Fruit fly (Drosophila melanogaster) whole organism, embryonic: ENCODE results near the gene CG45676.
A peak's percentile ranks its signal among the peaks of the same experiment; 100 is the strongest.

Experiments
- CG10654 ChIP-seq: fragments of 200-800 bp; sonication (Bioruptor generic); optimal IDR thresholded peaks from 2 replicates; lab custom pipeline; 2016; ENCODE audit warnings: missing biosample characterization, missing genetic modification characterization
- CG1602 ChIP-seq: fragments of 200-800 bp; sonication (Bioruptor generic); optimal IDR thresholded peaks from 3 replicates; lab custom pipeline; 2016; ENCODE audit warnings: missing biosample characterization, missing genetic modification characterization
- CTCF ChIP-seq: fragments of 200-800 bp; sonication (Bioruptor generic); optimal IDR thresholded peaks from 2 replicates; lab custom pipeline; 2017; ENCODE audit warnings: missing biosample characterization, mild to moderate bottlenecking, missing genetic modification characterization, moderate library complexity
- Dll ChIP-seq: fragments of 200-800 bp; sonication (Bioruptor generic); IDR thresholded peaks from 4 replicates; pipeline ENCODE4 v1.3.6; 2022; ENCODE audit warnings: missing biosample characterization, missing genetic modification characterization; ENCODE audit not compliant: partially characterized antibody
- ab ChIP-seq: fragments of 200-800 bp; sonication (Bioruptor generic); optimal IDR thresholded peaks from 2 replicates; lab custom pipeline; 2016; ENCODE audit warnings: missing biosample characterization, missing genetic modification characterization
- h ChIP-seq: fragments of >200 bp; optimal IDR thresholded peaks from 2 replicates; lab custom pipeline; 2017
- odd ChIP-seq: fragments of 200-800 bp; sonication (Bioruptor generic); optimal IDR thresholded peaks from 2 replicates; lab custom pipeline; 2017; ENCODE audit warnings: missing biosample characterization, mild to moderate bottlenecking, missing genetic modification characterization
- repo ChIP-seq: fragments of 200-800 bp; sonication (Bioruptor generic); optimal IDR thresholded peaks from 2 replicates; lab custom pipeline; 2016; ENCODE audit warnings: missing biosample characterization, missing genetic modification characterization
- zen2 ChIP-seq: fragments of 200-800 bp; sonication (Bioruptor generic); IDR thresholded peaks from 3 replicates; pipeline ENCODE4 v1.3.6; 2022; ENCODE audit warnings: missing biosample characterization, missing genetic modification characterization; ENCODE audit not compliant: partially characterized antibody

DNA sequence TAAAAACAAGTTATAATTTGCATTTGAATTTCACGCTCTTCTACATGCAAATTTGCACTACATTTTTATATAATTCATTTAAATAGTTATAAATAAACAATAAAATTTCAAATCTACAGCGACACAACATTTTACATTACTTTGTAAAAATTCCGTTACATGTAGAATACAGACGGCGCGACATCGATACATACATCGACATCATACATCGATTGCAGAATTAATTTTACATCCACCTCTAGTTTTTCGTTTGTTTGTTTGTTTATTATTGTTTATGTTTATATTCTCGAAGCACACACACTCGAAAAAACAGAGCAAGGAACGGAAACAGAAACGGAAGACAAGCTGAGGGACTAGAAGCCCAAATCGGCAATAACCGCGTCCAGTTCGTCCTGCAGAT lies 18.8 kb downstream of the CG45676 start, which contains the start of gene CG17230:
- TF ChIP-seq Dll (GFP tag; lab: Robert Waterston, UW) (peak; percentile 77), h (lab: Kevin White, UChicago) (no peak), zen2 (GFP tag; lab: Robert Waterston, UW) (no peak; the same call in 2 of the 3 replicates), ab (no peak), repo (GFP tag; lab: Kevin White, UChicago) (no peak), odd (GFP tag; lab: Kevin White, UChicago) (no peak), CG10654 (GFP tag; lab: Kevin White, UChicago) (no peak), CG1602 (GFP tag; lab: Kevin White, UChicago) (no peak), CTCF (GFP tag; lab: Kevin White, UChicago) (peak; percentile 75)
